Worm (Caenorhabditis elegans): Measurements from ENCODE around the gene F26F2.5.

- TF ChIP-seq W03F9.2 (tag; optimal IDR thresholded peaks at IDR 0.05) (no peak), dao-5 (tag; optimal IDR thresholded peaks at IDR 0.05) (no peak), him-1 (tag; optimal IDR thresholded peaks at IDR 0.05) (no peak)
Measured at ce11 chrV:20597076-20597475, 23.6 kb downstream of the F26F2.5 start, which contains the start of gene F46B3.1.
